Worm (Caenorhabditis elegans) whole organism, L1 larva: ENCODE measurements around the gene T14B1.1.

Source experiments
- C04F5.9 ChIP-seq: sonication (generic microtip); optimal IDR thresholded peaks from 2 replicates; lab custom pipeline; 2016; ENCODE audit warnings: missing genetic modification characterization, missing compliant biosample characterization
- C16A3.4 ChIP-seq: fragments of 150-350 bp; optimal IDR thresholded peaks from 2 replicates; lab custom pipeline; 2014; ENCODE audit warnings: missing biosample characterization, missing genetic modification characterization
- Y116A8C.19 ChIP-seq: sonication (generic microtip); optimal IDR thresholded peaks from 2 replicates; lab custom pipeline; 2016; ENCODE audit warnings: missing compliant biosample characterization, missing genetic modification characterization, borderline replicate concordance
- alr-1 ChIP-seq: fragments of 200-800 bp; sonication (Bioruptor generic); optimal IDR thresholded peaks from 2 replicates; lab custom pipeline; 2018; ENCODE audit warnings: borderline replicate concordance, mild to moderate bottlenecking, missing genetic modification characterization, missing compliant biosample characterization
- ama-1 ChIP-seq: fragments of 150-350 bp; optimal IDR thresholded peaks from 2 replicates; lab custom pipeline; 2014
- ceh-82 ChIP-seq, 3 experiments: fragments of 150-350 bp in 1 of 3; sonication (generic microtip) in 2 of 3; optimal IDR thresholded peaks; 2 replicates each; lab custom pipeline; 2014 to 2017; ENCODE audit warnings: missing biosample characterization in 3 of 3, missing genetic modification characterization in 3 of 3
- ceh-90 ChIP-seq: sonication (generic microtip); optimal IDR thresholded peaks from 2 replicates; lab custom pipeline; 2016; ENCODE audit warnings: missing genetic modification characterization, missing compliant biosample characterization
- dpl-1 ChIP-seq, 3 experiments: fragments of 150-350 bp in 2 of 3; sonication (generic microtip) in 1 of 3; optimal IDR thresholded peaks; 2 replicates each; lab custom pipeline; 2014 to 2017; ENCODE audit warnings: missing biosample characterization in 3 of 3, missing genetic modification characterization in 3 of 3, missing genetic modification reagents in 3 of 3
- dsc-1 ChIP-seq: sonication (generic microtip); optimal IDR thresholded peaks from 2 replicates; lab custom pipeline; 2016; ENCODE audit warnings: mild to moderate bottlenecking, missing genetic modification characterization, missing compliant biosample characterization
- efl-1 ChIP-seq, 4 experiments: fragments of 150-350 bp; optimal IDR thresholded peaks in 3 of 4; peaks in 1 of 4; 1 replicate in 1 of 4; 2 replicates in 3 of 4; lab custom pipeline; 2014; ENCODE audit warnings: missing biosample characterization in 2 of 4, missing genetic modification characterization in 2 of 4, missing genetic modification reagents in 2 of 4
- efl-3 ChIP-seq: fragments of 200-800 bp; sonication (Bioruptor generic); optimal IDR thresholded peaks from 2 replicates; lab custom pipeline; 2018; ENCODE audit warnings: mild to moderate bottlenecking, missing genetic modification characterization, missing compliant biosample characterization
- elt-2 ChIP-seq: sonication (generic microtip); optimal IDR thresholded peaks from 2 replicates; lab custom pipeline; 2016; ENCODE audit warnings: missing genetic modification characterization, mild to moderate bottlenecking, inconsistent platforms, missing compliant biosample characterization, missing genetic modification reagents
- elt-3 ChIP-seq, 6 experiments: fragments of 150-350 bp in 1 of 6; sonication (generic microtip); optimal IDR thresholded peaks; 2 replicates each; lab custom pipeline; 2017 to 2018; ENCODE audit warnings: missing biosample characterization in 6 of 6, missing genetic modification characterization in 6 of 6, inconsistent platforms in 1 of 6
- ets-5 ChIP-seq: fragments of 200-800 bp; sonication (Bioruptor generic); IDR thresholded peaks from 2 replicates; pipeline ENCODE4 v1.3.6; 2022; ENCODE audit warnings: missing genetic modification characterization, missing compliant biosample characterization
- fkh-4 ChIP-seq: sonication (generic microtip); optimal IDR thresholded peaks from 2 replicates; lab custom pipeline; 2016; ENCODE audit warnings: missing compliant biosample characterization, missing genetic modification characterization, borderline replicate concordance
- isw-1 ChIP-seq: fragments of 200-800 bp; sonication (Bioruptor generic); IDR thresholded peaks from 2 replicates; pipeline ENCODE4 v1.3.6; 2022; ENCODE audit warnings: missing genetic modification characterization, missing compliant biosample characterization
- lin-14 ChIP-seq: fragments of 200-800 bp; sonication (Bioruptor generic); optimal IDR thresholded peaks from 2 replicates; lab custom pipeline; 2018; ENCODE audit warnings: mild to moderate bottlenecking, missing genetic modification characterization, moderate library complexity, missing compliant biosample characterization
- lin-35 ChIP-seq, 2 experiments: fragments of 150-350 bp; optimal IDR thresholded peaks; 2 replicates each; lab custom pipeline; 2014; ENCODE audit warnings: missing biosample characterization in 2 of 2, missing genetic modification characterization in 2 of 2, missing genetic modification reagents in 2 of 2
- lin-39 ChIP-seq: fragments of 150-350 bp; optimal IDR thresholded peaks from 2 replicates; lab custom pipeline; 2014; ENCODE audit warnings: missing biosample characterization, missing genetic modification reagents, missing genetic modification characterization
- mab-9 ChIP-seq: fragments of 200-800 bp; sonication (Bioruptor generic); IDR thresholded peaks from 2 replicates; pipeline ENCODE4 v1.3.6; 2022; ENCODE audit warnings: missing genetic modification reagents, missing genetic modification characterization, missing compliant biosample characterization
- mdl-1 ChIP-seq, 2 experiments: fragments of 150-350 bp; optimal IDR thresholded peaks; 2 replicates each; lab custom pipeline; 2014 to 2017; ENCODE audit warnings: missing biosample characterization in 2 of 2, missing genetic modification characterization in 2 of 2, inconsistent platforms in 1 of 2
- mef-2 ChIP-seq: fragments of 150-350 bp; optimal IDR thresholded peaks from 2 replicates; lab custom pipeline; 2014; ENCODE audit warnings: missing biosample characterization, missing genetic modification characterization
- mep-1 ChIP-seq: fragments of 150-350 bp; optimal IDR thresholded peaks from 2 replicates; lab custom pipeline; 2014; ENCODE audit warnings: missing biosample characterization, missing genetic modification characterization
- nhr-11 ChIP-seq: fragments of 150-350 bp; optimal IDR thresholded peaks from 2 replicates; lab custom pipeline; 2014; ENCODE audit warnings: missing biosample characterization, missing genetic modification characterization
- nhr-20 ChIP-seq: sonication (generic microtip); optimal IDR thresholded peaks from 2 replicates; lab custom pipeline; 2016; ENCODE audit warnings: mild to moderate bottlenecking, missing genetic modification characterization, missing compliant biosample characterization
- nhr-237 ChIP-seq: fragments of 150-350 bp; optimal IDR thresholded peaks from 2 replicates; lab custom pipeline; 2014; ENCODE audit warnings: missing biosample characterization, missing genetic modification characterization
- nhr-28 ChIP-seq: fragments of 150-350 bp; optimal IDR thresholded peaks from 2 replicates; lab custom pipeline; 2014; ENCODE audit warnings: missing biosample characterization, missing genetic modification characterization
- nhr-47 ChIP-seq: sonication (generic microtip); optimal IDR thresholded peaks from 2 replicates; lab custom pipeline; 2016; ENCODE audit warnings: mild to moderate bottlenecking, missing genetic modification characterization, moderate library complexity, missing compliant biosample characterization
- nhr-71 ChIP-seq: sonication (generic microtip); optimal IDR thresholded peaks from 2 replicates; lab custom pipeline; 2016; ENCODE audit warnings: mild to moderate bottlenecking, missing genetic modification characterization, moderate library complexity, missing compliant biosample characterization
- nhr-77 ChIP-seq: fragments of 150-350 bp; optimal IDR thresholded peaks from 2 replicates; lab custom pipeline; 2014; ENCODE audit warnings: missing biosample characterization, missing genetic modification characterization
- nhr-90 ChIP-seq: sonication (generic microtip); optimal IDR thresholded peaks from 2 replicates; lab custom pipeline; 2016; ENCODE audit warnings: mild to moderate bottlenecking, missing genetic modification characterization, missing compliant biosample characterization; ENCODE audit not compliant: poor library complexity
- pag-3 ChIP-seq: sonication (generic microtip); optimal IDR thresholded peaks from 2 replicates; lab custom pipeline; 2017; ENCODE audit warnings: missing genetic modification characterization, mild to moderate bottlenecking, missing compliant biosample characterization, antibody characterized with exemption, borderline replicate concordance; ENCODE audit not compliant: insufficient read depth
- skn-1 ChIP-seq: fragments of 150-350 bp; optimal IDR thresholded peaks from 2 replicates; lab custom pipeline; 2014; ENCODE audit warnings: missing biosample characterization, missing genetic modification characterization
- snu-23 ChIP-seq: sonication (generic microtip); optimal IDR thresholded peaks from 2 replicates; lab custom pipeline; 2016; ENCODE audit warnings: missing genetic modification characterization, missing compliant biosample characterization
- sptf-1 ChIP-seq: fragments of 150-350 bp; optimal IDR thresholded peaks from 2 replicates; lab custom pipeline; 2014; ENCODE audit warnings: missing biosample characterization, missing genetic modification characterization
- swsn-7 ChIP-seq: sonication (generic microtip); optimal IDR thresholded peaks from 2 replicates; lab custom pipeline; 2016; ENCODE audit warnings: missing genetic modification characterization, missing compliant biosample characterization
- tlp-1 ChIP-seq: fragments of 150-350 bp; optimal IDR thresholded peaks from 2 replicates; lab custom pipeline; 2014; ENCODE audit warnings: missing biosample characterization, missing genetic modification characterization
- unc-62 ChIP-seq: fragments of 150-350 bp; optimal IDR thresholded peaks from 2 replicates; lab custom pipeline; 2014; ENCODE audit warnings: missing biosample characterization, missing genetic modification reagents, missing genetic modification characterization
- unc-98 ChIP-seq: fragments of 200-800 bp; sonication (Bioruptor generic); IDR thresholded peaks from 2 replicates; pipeline ENCODE4 v1.3.6; 2022; ENCODE audit warnings: missing genetic modification characterization, missing compliant biosample characterization
- zag-1 ChIP-seq: fragments of 150-350 bp; optimal IDR thresholded peaks from 2 replicates; lab custom pipeline; 2014; ENCODE audit warnings: missing biosample characterization, missing genetic modification characterization
- ztf-11 ChIP-seq, 2 experiments: sonication (generic microtip); optimal IDR thresholded peaks; 2 replicates each; lab custom pipeline; 2016 to 2017; ENCODE audit warnings: missing genetic modification characterization in 2 of 2, missing biosample characterization in 1 of 2, missing compliant biosample characterization in 1 of 2
- ztf-4 ChIP-seq: fragments of 150-350 bp; optimal IDR thresholded peaks from 2 replicates; lab custom pipeline; 2014; ENCODE audit warnings: missing biosample characterization, missing genetic modification characterization

The T14B1.1 gene

DNA sequence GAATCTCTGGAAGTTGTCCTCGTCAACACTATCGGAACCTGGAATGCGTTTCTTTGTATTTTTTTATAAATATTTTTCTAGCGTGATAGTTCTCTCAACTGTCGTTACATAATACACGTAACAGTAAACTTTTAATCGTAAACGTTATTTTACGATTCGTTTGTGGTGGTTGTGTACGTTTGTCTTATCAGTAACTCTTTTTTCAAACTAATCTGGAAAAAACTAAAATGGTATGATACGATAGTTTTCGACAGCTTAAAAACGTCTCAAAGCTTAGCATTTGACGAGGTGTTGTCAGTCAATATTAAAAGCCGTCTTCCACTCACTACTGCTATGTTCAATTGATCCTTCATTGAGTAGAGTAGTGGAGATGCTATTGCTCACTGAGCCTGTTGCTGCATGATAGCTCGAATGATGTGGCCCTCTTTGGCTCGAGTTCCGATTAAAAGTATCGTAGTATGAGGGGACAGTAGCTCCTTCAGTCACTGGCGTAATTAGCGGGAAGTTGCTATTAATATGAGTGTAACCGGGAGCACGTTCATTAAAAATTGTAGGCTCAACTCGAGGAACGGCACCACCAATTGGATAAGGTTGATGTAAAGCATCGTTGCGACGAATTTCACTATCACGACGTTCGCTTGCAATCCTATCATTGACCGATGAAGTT is 8.4 kb upstream of the T14B1.1 start:
- TF ChIP-seq dpl-1 (GFP tag; optimal IDR thresholded peaks at IDR 0.05; lab: Kevin White, UChicago) (no peak), sptf-1 (tag; lab: Kevin White, UChicago) (no peak), elt-2 (tag; lab: Kevin White, UChicago) (peak; percentile 65), unc-62 (no peak), ama-1 (lab: Kevin White, UChicago) (no peak)

DNA sequence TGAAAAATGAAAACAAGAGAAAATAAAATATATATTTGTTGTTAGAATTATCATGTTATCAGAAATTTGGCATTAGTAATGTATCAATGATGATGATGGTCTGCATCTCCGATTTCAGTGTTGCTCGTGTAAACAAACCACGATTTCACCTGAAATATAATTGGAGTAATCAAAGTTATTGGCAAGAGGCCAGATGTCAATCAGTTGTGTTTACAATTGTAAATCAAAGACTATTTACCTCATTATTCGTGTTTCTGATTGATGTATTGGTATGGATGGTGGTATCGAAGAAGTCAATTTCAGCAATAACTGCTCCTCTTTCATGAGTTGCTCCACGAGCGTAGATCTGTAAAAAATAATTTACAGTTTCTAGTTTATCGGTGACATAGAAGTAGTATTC is 7.5 kb upstream of the T14B1.1 start:
- TF ChIP-seq ceh-82 (tag; optimal IDR thresholded peaks at IDR 0.05; lab: Kevin White, UChicago) (no peak), nhr-90 (tag; lab: Kevin White, UChicago) (no peak), fkh-4 (tag; lab: Kevin White, UChicago) (no peak), mef-2 (tag; lab: Kevin White, UChicago) (no peak), nhr-11 (tag; lab: Kevin White, UChicago) (no peak), nhr-71 (tag; lab: Kevin White, UChicago) (no peak), nhr-28 (no peak), sptf-1 (tag; lab: Kevin White, UChicago) (no peak), snu-23 (GFP tag; lab: Kevin White, UChicago) (no peak), ama-1 (lab: Kevin White, UChicago) (no peak), nhr-77 (tag; lab: Kevin White, UChicago) (no peak), mab-9 (GFP tag; lab: Robert Waterston, UW) (no peak), tlp-1 (tag; lab: Kevin White, UChicago) (no peak), ets-5 (no peak), alr-1 (tag; lab: Kevin White, UChicago) (no peak), dpl-1 (GFP tag; optimal IDR thresholded peaks at IDR 0.05; lab: Kevin White, UChicago) (no peak), Y116A8C.19 (tag; lab: Kevin White, UChicago) (no peak), elt-2 (tag; lab: Kevin White, UChicago) (no peak)
- TF ChIP-seq, all 84 proteins: peak for 0

DNA sequence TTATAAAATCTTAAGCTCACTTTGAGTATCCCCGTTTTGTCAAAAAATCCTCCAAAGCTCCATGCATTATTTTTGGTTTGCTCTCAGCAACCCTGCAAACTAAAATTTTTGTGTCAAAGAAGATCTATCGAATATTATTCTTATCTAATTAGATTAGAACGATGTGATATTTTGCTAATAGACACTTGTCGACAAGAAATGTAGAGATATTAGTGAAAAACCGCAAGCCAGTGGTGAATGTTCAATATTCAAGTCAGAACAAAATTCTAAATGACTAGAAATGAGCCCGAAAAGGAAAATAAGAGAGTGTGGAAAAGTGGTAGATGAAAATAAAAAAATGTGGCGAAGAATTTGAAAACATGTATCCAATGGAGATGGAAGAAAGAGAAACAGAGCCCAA is 6.3 kb upstream of the T14B1.1 start, which contains the start of gene C43C3.4:
TSS of gene C43C3.4 (minus strand) at position 101 of the 400 bp plus-strand sequence.
- TF ChIP-seq zag-1 (tag; lab: Kevin White, UChicago) (no peak), ceh-82 (tag; optimal IDR thresholded peaks at IDR 0.05; lab: Kevin White, UChicago) (no peak), unc-62 (no peak), dsc-1 (tag; lab: Kevin White, UChicago) (peak; percentile 45), lin-39 (tag; lab: Kevin White, UChicago) (no peak)
- TF ChIP-seq, all 84 proteins: peak for 1

DNA sequence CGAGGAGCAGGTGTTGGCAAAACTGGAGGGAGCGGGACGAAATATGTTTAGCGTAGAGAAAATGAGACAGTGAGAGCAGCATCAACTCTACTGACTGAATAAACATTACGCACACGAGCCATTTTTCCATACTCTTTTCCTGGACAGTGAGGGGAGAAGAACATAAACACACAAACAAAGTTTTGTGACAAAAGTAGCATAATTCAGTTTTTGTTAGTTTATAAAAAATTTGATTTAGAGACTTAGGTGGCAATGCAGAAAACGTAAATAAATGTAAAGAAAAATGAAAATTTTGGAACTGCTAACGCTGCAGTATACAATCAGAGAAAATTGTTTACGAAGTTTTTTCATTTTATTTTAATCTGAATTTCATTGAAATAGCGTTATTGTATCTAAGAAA is 4.7 kb upstream of the T14B1.1 start:
- TF ChIP-seq lin-14 (GFP tag; lab: Kevin White, UChicago) = peak; percentile 62
- no peak for TF ChIP-seq efl-1 (optimal IDR thresholded peaks at IDR 0.05; lab: Kevin White, UChicago)
- no peak for TF ChIP-seq efl-1 (GFP tag; optimal IDR thresholded peaks at IDR 0.05 in 1 of 2; lab: Kevin White, UChicago)

DNA sequence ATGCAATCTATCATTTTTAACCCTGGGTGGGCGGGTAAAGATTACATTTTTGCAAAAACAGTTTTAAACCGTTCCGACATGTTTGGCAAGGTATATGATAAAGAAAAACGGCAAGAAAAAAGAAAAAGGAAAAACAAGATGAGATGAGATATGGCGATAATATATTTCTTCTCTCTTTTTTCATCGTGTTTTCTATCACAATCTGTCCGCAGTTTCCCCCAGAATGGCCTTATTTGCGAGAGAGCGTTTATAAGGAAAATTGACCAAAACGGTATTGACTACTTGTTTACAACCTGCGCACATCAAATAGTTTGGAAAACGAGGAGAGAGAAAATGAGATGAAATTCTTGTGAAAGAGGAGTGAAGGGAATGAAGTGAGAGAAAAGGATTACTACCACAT is 1.1 kb downstream of the T14B1.1 start:
- TF ChIP-seq unc-98 (GFP tag; lab: Robert Waterston, UW) (no peak), nhr-71 (tag; lab: Kevin White, UChicago) (peak; percentile 70), nhr-20 (tag; lab: Kevin White, UChicago) (peak; percentile 76), elt-3 (tag; optimal IDR thresholded peaks at IDR 0.05; lab: Kevin White, UChicago) (peak in 4 of 6 experiments; percentile 1 to 93 (median 36)), nhr-47 (tag; lab: Kevin White, UChicago) (peak; percentile 19), elt-2 (tag; lab: Kevin White, UChicago) (no peak), pag-3 (peak; percentile 24), C04F5.9 (tag; lab: Kevin White, UChicago) (no peak), swsn-7 (peak; percentile 4), nhr-237 (tag; lab: Kevin White, UChicago) (peak; percentile 47), efl-3 (no peak), mep-1 (tag; lab: Kevin White, UChicago) (peak; percentile 57), ceh-82 (tag; optimal IDR thresholded peaks at IDR 0.05; lab: Kevin White, UChicago) (no peak), C16A3.4 (peak; percentile 50), ztf-4 (tag; lab: Kevin White, UChicago) (peak; percentile 6), skn-1 (tag; lab: Kevin White, UChicago) (no peak), mdl-1 (tag; optimal IDR thresholded peaks at IDR 0.05; lab: Kevin White, UChicago) (peak in 1 of 2 experiments; percentile 36), lin-35 (GFP tag; optimal IDR thresholded peaks at IDR 0.05; lab: Kevin White, UChicago) (peak in 1 of 2 experiments; percentile 38), isw-1 (GFP tag; lab: Robert Waterston, UW) (no peak), ceh-90 (tag; lab: Kevin White, UChicago) (no peak), ztf-11 (tag; optimal IDR thresholded peaks at IDR 0.05; lab: Kevin White, UChicago) (no peak)
